Worm (Caenorhabditis elegans) whole organism, late embryonic: ENCODE measurements around the gene K08F4.5.

Source experiments
- C38D4.7 ChIP-seq: fragments of 200-800 bp; sonication (Bioruptor generic); optimal IDR thresholded peaks from 2 replicates; lab custom pipeline; 2018; ENCODE audit warnings: mild to moderate bottlenecking, missing genetic modification characterization, moderate library complexity, missing compliant biosample characterization
- F13H6.1 ChIP-seq: sonication (generic microtip); optimal IDR thresholded peaks from 2 replicates; lab custom pipeline; 2016; ENCODE audit warnings: missing genetic modification characterization, missing compliant biosample characterization
- K02D7.2 ChIP-seq: sonication (generic microtip); optimal IDR thresholded peaks from 2 replicates; lab custom pipeline; 2017; ENCODE audit warnings: mild to moderate bottlenecking, missing genetic modification characterization, missing compliant biosample characterization
- Y22D7AL.16 ChIP-seq: sonication (generic microtip); optimal IDR thresholded peaks from 2 replicates; lab custom pipeline; 2016; ENCODE audit warnings: missing genetic modification characterization, missing compliant biosample characterization
- ceh-30 ChIP-seq: fragments of 150-350 bp; optimal IDR thresholded peaks from 2 replicates; lab custom pipeline; 2014; ENCODE audit warnings: missing biosample characterization, missing genetic modification characterization
- ceh-34 ChIP-seq: sonication (generic microtip); optimal IDR thresholded peaks from 2 replicates; lab custom pipeline; 2016; ENCODE audit warnings: mild to moderate bottlenecking, missing genetic modification characterization, missing compliant biosample characterization
- ceh-45 ChIP-seq: fragments of 200-800 bp; sonication (Bioruptor generic); IDR thresholded peaks from 2 replicates; pipeline ENCODE4 v1.3.6; 2022; ENCODE audit warnings: missing genetic modification reagents, missing genetic modification characterization, missing compliant biosample characterization
- elt-2 ChIP-seq: sonication (generic microtip); optimal IDR thresholded peaks from 2 replicates; lab custom pipeline; 2016; ENCODE audit warnings: missing genetic modification reagents, missing genetic modification characterization, missing compliant biosample characterization
- ets-4 ChIP-seq: sonication (generic microtip); optimal IDR thresholded peaks from 2 replicates; lab custom pipeline; 2016; ENCODE audit warnings: missing genetic modification characterization, missing compliant biosample characterization
- fkh-10 ChIP-seq: fragments of 150-350 bp; optimal IDR thresholded peaks from 2 replicates; lab custom pipeline; 2014; ENCODE audit warnings: missing biosample characterization, missing genetic modification reagents, missing genetic modification characterization
- hlh-13 ChIP-seq: fragments of 200-800 bp; sonication (Bioruptor generic); optimal IDR thresholded peaks from 2 replicates; lab custom pipeline; 2018; ENCODE audit warnings: mild to moderate bottlenecking, missing genetic modification characterization, missing compliant biosample characterization
- hlh-30 ChIP-seq: sonication (generic microtip); optimal IDR thresholded peaks from 2 replicates; lab custom pipeline; 2017; ENCODE audit warnings: antibody characterized with exemption, missing genetic modification characterization, missing compliant biosample characterization; ENCODE audit not compliant: insufficient read depth
- lim-6 ChIP-seq: sonication (generic microtip); optimal IDR thresholded peaks from 2 replicates; lab custom pipeline; 2016; ENCODE audit warnings: missing genetic modification characterization, missing compliant biosample characterization
- lin-11 ChIP-seq: fragments of 200-800 bp; sonication (Bioruptor generic); optimal IDR thresholded peaks from 2 replicates; lab custom pipeline; 2018; ENCODE audit warnings: mild to moderate bottlenecking, missing genetic modification characterization, missing compliant biosample characterization
- mec-3 ChIP-seq: sonication (generic microtip); optimal IDR thresholded peaks from 2 replicates; lab custom pipeline; 2016; ENCODE audit warnings: borderline replicate concordance, missing genetic modification characterization, missing compliant biosample characterization
- nfya-1 ChIP-seq: sonication (generic microtip); optimal IDR thresholded peaks from 2 replicates; lab custom pipeline; 2017; ENCODE audit warnings: missing genetic modification characterization, mild to moderate bottlenecking, missing compliant biosample characterization, antibody characterized with exemption, moderate library complexity
- pag-3 ChIP-seq: sonication (generic microtip); optimal IDR thresholded peaks from 2 replicates; lab custom pipeline; 2016; ENCODE audit warnings: missing compliant biosample characterization, missing genetic modification characterization, borderline replicate concordance
- pax-1 ChIP-seq: fragments of 150-350 bp; optimal IDR thresholded peaks from 2 replicates; lab custom pipeline; 2014; ENCODE audit warnings: missing biosample characterization, missing genetic modification characterization
- pha-2 ChIP-seq: sonication (generic microtip); optimal IDR thresholded peaks from 2 replicates; lab custom pipeline; 2017; ENCODE audit warnings: mild to moderate bottlenecking, missing genetic modification characterization, missing compliant biosample characterization
- pros-1 ChIP-seq: fragments of 150-350 bp; optimal IDR thresholded peaks from 2 replicates; lab custom pipeline; 2014; ENCODE audit warnings: missing biosample characterization, missing genetic modification reagents, missing genetic modification characterization
- sox-2 ChIP-seq: fragments of 200-800 bp; sonication (Bioruptor generic); IDR thresholded peaks from 2 replicates; pipeline ENCODE4 v1.3.6; 2022; ENCODE audit warnings: missing genetic modification reagents, missing genetic modification characterization, missing compliant biosample characterization
- sox-4 ChIP-seq: sonication (generic microtip); optimal IDR thresholded peaks from 2 replicates; lab custom pipeline; 2017; ENCODE audit warnings: mild to moderate bottlenecking, missing genetic modification characterization, inconsistent platforms, missing compliant biosample characterization
- tbx-2 ChIP-seq: sonication (generic microtip); optimal IDR thresholded peaks from 2 replicates; lab custom pipeline; 2016; ENCODE audit warnings: missing genetic modification characterization, missing compliant biosample characterization
- tbx-7 ChIP-seq: sonication (generic microtip); optimal IDR thresholded peaks from 2 replicates; lab custom pipeline; 2016; ENCODE audit warnings: missing genotype, missing genetic modification characterization, missing compliant biosample characterization
- ttx-3 ChIP-seq: sonication (generic microtip); optimal IDR thresholded peaks from 2 replicates; lab custom pipeline; 2016; ENCODE audit warnings: missing genetic modification reagents, missing genetic modification characterization, missing compliant biosample characterization
- unc-3 ChIP-seq, 2 experiments: fragments of 200-800 bp in 1 of 2; sonication (Bioruptor generic) in 1 of 2; sonication (generic microtip) in 1 of 2; conservative IDR thresholded peaks in 1 of 2; optimal IDR thresholded peaks in 1 of 2; 2 replicates each; pipeline versions ENCODE4 v1.3.6 to Lab custom; 2016 to 2022; ENCODE audit warnings: missing compliant biosample characterization in 2 of 2, missing genetic modification characterization in 2 of 2, missing genetic modification reagents in 1 of 2
- unc-42 ChIP-seq: sonication (generic microtip); optimal IDR thresholded peaks from 2 replicates; lab custom pipeline; 2016; ENCODE audit warnings: missing genotype, missing genetic modification characterization, missing compliant biosample characterization
- unc-55 ChIP-seq: sonication (generic microtip); optimal IDR thresholded peaks from 2 replicates; lab custom pipeline; 2017; ENCODE audit warnings: missing biosample characterization, missing genetic modification reagents, missing genetic modification characterization
- unc-86 ChIP-seq: sonication (generic microtip); optimal IDR thresholded peaks from 2 replicates; lab custom pipeline; 2016; ENCODE audit warnings: missing genetic modification characterization, missing compliant biosample characterization
- zip-5 ChIP-seq: sonication (generic microtip); optimal IDR thresholded peaks from 2 replicates; lab custom pipeline; 2016; ENCODE audit warnings: missing genetic modification characterization, missing compliant biosample characterization

K08F4.5 gene

ce11 chrIV:10157034-10157433 lies 21.3 kb upstream of the K08F4.5 start:
- TF ChIP-seq elt-2 (tag; lab: Kevin White, UChicago), result no peak
- TF ChIP-seq hlh-30 (tag; lab: Kevin White, UChicago), result no peak
- TF ChIP-seq unc-86 (tag; lab: Kevin White, UChicago), result no peak
- TF ChIP-seq C38D4.7 (GFP tag; lab: Kevin White, UChicago), result no peak
- no peak for TF ChIP-seq zip-5 (tag; lab: Kevin White, UChicago)
- no peak for TF ChIP-seq K02D7.2 (tag; lab: Kevin White, UChicago)
- TF ChIP-seq Y22D7AL.16 (tag; lab: Kevin White, UChicago), result no peak
- TF ChIP-seq mec-3 (tag; lab: Kevin White, UChicago), result no peak
- TF ChIP-seq pha-2, result no peak
- TF ChIP-seq ceh-30 (tag; lab: Kevin White, UChicago), result no peak

ce11 chrIV:10155475-10155874 lies 19.8 kb upstream of the K08F4.5 start, which contains the start of gene ttr-54:
Gene ttr-54, plus strand, starts transcription at chrIV:10155775.
- TF ChIP-seq zip-5 (tag; lab: Kevin White, UChicago) (no peak), ceh-45 (GFP tag; lab: Robert Waterston, UW) (no peak), lim-6 (tag; lab: Kevin White, UChicago) (no peak), pag-3 (no peak), sox-4 (no peak), mec-3 (tag; lab: Kevin White, UChicago) (no peak), ttx-3 (tag; lab: Kevin White, UChicago) (no peak), lin-11 (tag; lab: Kevin White, UChicago) (no peak), pros-1 (tag; lab: Kevin White, UChicago) (no peak)

- TF ChIP-seq unc-55 (GFP tag; lab: Kevin White, UChicago), result no peak
- no peak for TF ChIP-seq ceh-34 (tag; lab: Kevin White, UChicago)
- no peak for TF ChIP-seq unc-3 (GFP tag; conservative IDR thresholded peaks at IDR 0.05; lab: Robert Waterston, UW)
- no peak for TF ChIP-seq unc-3 (tag; optimal IDR thresholded peaks at IDR 0.05; lab: Kevin White, UChicago)
Measured at ce11 chrIV:10153479-10153878, 17.8 kb upstream of the K08F4.5 start.

- TF ChIP-seq tbx-7 (tag; lab: Kevin White, UChicago) (no peak), sox-2 (GFP tag; lab: Robert Waterston, UW) (no peak), Y22D7AL.16 (tag; lab: Kevin White, UChicago) (no peak), unc-42 (tag; lab: Kevin White, UChicago) (peak; percentile 84), fkh-10 (GFP tag; lab: Kevin White, UChicago) (no peak), F13H6.1 (no peak), nfya-1 (tag; lab: Kevin White, UChicago) (peak; percentile 28)
Measured at ce11 chrIV:10151439-10151997, 15.8 kb upstream of the K08F4.5 start, which contains the start of gene copg-1. Gene copg-1, plus strand, starts transcription at chrIV:10151947.

- TF ChIP-seq ets-4 (tag; lab: Kevin White, UChicago) (no peak), ceh-34 (tag; lab: Kevin White, UChicago) (peak; percentile 15), hlh-30 (tag; lab: Kevin White, UChicago) (no peak), hlh-13 (GFP tag; lab: Kevin White, UChicago) (no peak), tbx-2 (tag; lab: Kevin White, UChicago) (no peak), unc-42 (tag; lab: Kevin White, UChicago) (peak; percentile 29), pax-1 (tag; lab: Kevin White, UChicago) (no peak)
- TF ChIP-seq, all 69 proteins: peak for 2
Measured at ce11 chrIV:10150552-10151004, 14.9 kb upstream of the K08F4.5 start, which contains the start of gene tsp-12. Gene tsp-12, minus strand, starts transcription at chrIV:10150602.
